Worm (Caenorhabditis elegans) whole organism, L4 larva: Measurements from ENCODE around the gene znf-622.

Experiments used
- Y105C5A.15 ChIP-seq: fragments of 200-800 bp; sonication (Bioruptor generic); IDR thresholded peaks from 2 replicates; pipeline ENCODE4 v1.3.6; 2022; ENCODE audit warnings: missing genetic modification characterization, missing compliant biosample characterization
- mep-1 ChIP-seq: fragments of 150-350 bp; sonication (generic microtip); optimal IDR thresholded peaks from 3 replicates; lab custom pipeline; 2014; ENCODE audit warnings: missing biosample characterization, missing genetic modification characterization
- nhr-76 ChIP-seq: fragments of 150-350 bp; optimal IDR thresholded peaks from 2 replicates; lab custom pipeline; 2014; ENCODE audit warnings: missing biosample characterization, missing genetic modification characterization

ce11 chrIII:6355359-6355758 is 26.1 kb upstream of the znf-622 start:
- TF ChIP-seq mep-1 (tag; lab: Kevin White, UChicago) = no peak
- TF ChIP-seq nhr-76 = no peak
- no peak for TF ChIP-seq Y105C5A.15 (GFP tag; lab: Robert Waterston, UW)
